Worm (Caenorhabditis elegans) whole organism, midembryonic: Measurements from ENCODE around the gene rgef-1.
"Not testable (repeated sequence)": the region's sequence is repeated elsewhere in the genome, so short reads cannot be mapped to it uniquely, and the experiment has no call there.

ENCODE experiments used
- med-1 ChIP-seq: sonication (generic microtip); optimal IDR thresholded peaks from 2 replicates; lab custom pipeline; 2017; ENCODE audit warnings: missing genetic modification characterization, mild to moderate bottlenecking, missing compliant biosample characterization, antibody characterized with exemption, missing genetic modification reagents; ENCODE audit not compliant: insufficient read depth
- ref-1 ChIP-seq: fragments of 200-800 bp; sonication (Bioruptor generic); conservative IDR thresholded peaks from 2 replicates; pipeline ENCODE4 v1.3.6; 2022; ENCODE audit warnings: missing genetic modification reagents, missing genetic modification characterization, missing compliant biosample characterization

- TF ChIP-seq med-1 (GFP tag; lab: Kevin White, UChicago); ref-1 (GFP tag; lab: Robert Waterston, UW): not testable (repeated sequence)
Measured at ce11 chrV:9603488-9603887, 42.0 kb upstream of the rgef-1 start.
